Worm (Caenorhabditis elegans): ENCODE results near the gene emc-6.
A peak's percentile ranks its signal among the peaks of the same experiment; 100 is the strongest.

The emc-6 gene

ce11 chrIV:7709701-7710100 lies at the start of gene emc-6, which contains the start of the genes mrpl-1 and mrps-24:
emc-6 (minus strand) TSS chrIV:7709736.
mrpl-1 (minus strand) TSS chrIV:7709701.
mrps-24 (plus strand) TSS chrIV:7710045.
- TF ChIP-seq snpc-4 (tag; optimal IDR thresholded peaks at IDR 0.05) (peak; percentile 67), nhr-43 (tag; optimal IDR thresholded peaks at IDR 0.05; ENCODE audit: poor library complexity, severe bottlenecking) (no peak), ceh-9 (tag; optimal IDR thresholded peaks at IDR 0.05) (no peak), pqm-1 (tag; optimal IDR thresholded peaks at IDR 0.05) (peak; percentile 34), lin-15B (tag; optimal IDR thresholded peaks at IDR 0.05) (peak; percentile 88), hmg-11 (tag; optimal IDR thresholded peaks at IDR 0.05) (peak; percentile 57), pha-4 (tag; optimal IDR thresholded peaks at IDR 0.05) (peak; percentile 82), tbx-2 (tag; optimal IDR thresholded peaks at IDR 0.05) (peak; percentile 13), nfya-1 (tag; optimal IDR thresholded peaks at IDR 0.05; ENCODE audit: insufficient read depth) (peak; percentile 68), nhr-23 (tag; optimal IDR thresholded peaks at IDR 0.05) (peak; percentile 67), elt-2 (tag; optimal IDR thresholded peaks at IDR 0.05) (peak; percentile 35), nhr-11 (tag; optimal IDR thresholded peaks at IDR 0.05) (no peak)

DNA sequence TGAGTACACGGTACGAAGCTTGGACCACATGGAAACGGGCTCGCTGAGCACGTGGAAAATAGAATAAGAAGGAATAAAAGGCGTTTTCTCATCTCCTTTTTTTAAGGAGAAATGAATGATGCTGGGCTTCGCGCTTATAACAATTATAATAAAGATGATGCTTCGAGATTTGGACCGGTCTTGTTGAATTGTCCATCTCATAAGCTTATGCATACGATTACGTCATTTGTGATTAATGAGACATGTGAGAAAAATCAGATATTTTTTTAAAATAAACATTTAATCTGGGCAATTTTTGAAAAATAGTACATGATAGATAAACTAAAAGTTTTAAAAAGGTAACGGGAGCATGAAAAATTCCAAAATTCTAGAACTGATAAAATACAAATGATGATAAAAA lies 47.7 kb upstream of the emc-6 start, which contains the start of gene C46A5.4:
C46A5.4 (minus strand) TSS at position 101 of the 400 bp plus-strand sequence.
- TF ChIP-seq elt-3 (tag; optimal IDR thresholded peaks at IDR 0.05) (no peak), ZK546.5 (tag; optimal IDR thresholded peaks at IDR 0.05) (no peak), ztf-4 (tag; optimal IDR thresholded peaks at IDR 0.05) (no peak), pqm-1 (tag; optimal IDR thresholded peaks at IDR 0.05) (no peak), nfya-1 (tag; optimal IDR thresholded peaks at IDR 0.05; ENCODE audit: insufficient read depth) (no peak), tbx-2 (tag; optimal IDR thresholded peaks at IDR 0.05) (no peak), nhr-76 (tag; optimal IDR thresholded peaks at IDR 0.05) (no peak), ceh-28 (tag; optimal IDR thresholded peaks at IDR 0.05) (no peak), nhr-28 (tag; optimal IDR thresholded peaks at IDR 0.05) (no peak), zag-1 (tag; optimal IDR thresholded peaks at IDR 0.05) (no peak), unc-39 (tag; optimal IDR thresholded peaks at IDR 0.05) (no peak), sea-2 (GFP tag; optimal IDR thresholded peaks at IDR 0.05) (no peak), lin-39 (tag; optimal IDR thresholded peaks at IDR 0.05) (no peak), fkh-2 (tag; optimal IDR thresholded peaks at IDR 0.05) (no peak)

ce11 chrIV:7754114-7754513 lies 44.6 kb upstream of the emc-6 start:
- no peak for TF ChIP-seq skn-1 (tag; optimal IDR thresholded peaks at IDR 0.05)
- no peak for TF ChIP-seq mdl-1 (tag; optimal IDR thresholded peaks at IDR 0.05)
- TF ChIP-seq unc-39 (tag; optimal IDR thresholded peaks at IDR 0.05) = no peak
- TF ChIP-seq nhr-43 (tag; optimal IDR thresholded peaks at IDR 0.05; ENCODE audit: poor library complexity, severe bottlenecking) = no peak
- no peak for TF ChIP-seq ztf-11 (tag; optimal IDR thresholded peaks at IDR 0.05)

DNA sequence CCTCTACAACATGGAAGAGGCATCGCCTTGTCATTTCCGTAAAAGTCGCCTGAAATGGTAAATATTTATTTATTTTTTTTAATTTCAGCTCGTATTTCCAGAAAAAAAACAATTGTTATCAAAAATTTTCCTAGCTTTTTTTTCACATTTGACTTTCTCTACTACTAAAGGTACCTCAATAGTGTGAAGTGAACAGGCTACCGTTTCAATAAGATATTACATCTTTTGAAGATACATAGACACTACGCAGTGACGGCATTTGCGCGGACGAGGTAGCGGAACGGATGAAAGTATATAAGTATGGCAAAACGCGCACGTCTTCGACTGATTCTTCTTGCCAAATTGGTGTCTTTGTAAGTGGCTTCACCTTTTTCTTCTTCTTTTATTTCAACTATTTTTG lies 43.6 kb upstream of the emc-6 start, which contains the start of gene col-14:
col-14 (plus strand) TSS at position 301 of the 400 bp plus-strand sequence.
- TF ChIP-seq nhr-11 (tag; optimal IDR thresholded peaks at IDR 0.05) = no peak
- peak; percentile 16 for TF ChIP-seq nhr-25 (tag; optimal IDR thresholded peaks at IDR 0.05)

ce11 chrIV:7747838-7748237 lies 38.3 kb upstream of the emc-6 start, which contains the start of gene klo-1:
klo-1 (minus strand) TSS chrIV:7748225.
- peak; percentile 88 for TF ChIP-seq elt-2 (tag; optimal IDR thresholded peaks at IDR 0.05)
- TF ChIP-seq pqm-1 (tag; optimal IDR thresholded peaks at IDR 0.05) = peak; percentile 52
- no peak for TF ChIP-seq nhr-12 (tag; optimal IDR thresholded peaks at IDR 0.05)
- no peak for TF ChIP-seq jun-1 (tag; optimal IDR thresholded peaks at IDR 0.05)

DNA sequence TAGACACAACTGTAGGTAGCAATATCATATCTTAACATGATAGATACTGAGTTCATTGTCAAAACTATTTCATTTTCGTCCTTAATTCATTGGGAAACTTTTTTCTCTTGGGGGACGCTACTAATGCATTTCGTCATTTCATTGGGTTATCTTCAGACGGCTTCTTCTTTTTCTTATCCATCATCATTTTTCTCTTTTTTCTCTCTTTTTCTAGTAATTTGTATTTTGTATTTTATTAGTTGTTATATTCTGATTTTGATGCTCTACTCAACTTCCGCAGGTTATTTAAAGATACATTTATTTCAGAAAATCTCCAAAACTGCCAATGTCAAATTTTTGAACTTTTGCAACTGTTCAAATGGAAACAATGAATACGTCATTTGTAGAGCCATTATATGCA lies 34.0 kb upstream of the emc-6 start, which contains the start of gene npr-35:
npr-35 (plus strand) TSS at position 301 of the 400 bp plus-strand sequence.
- TF ChIP-seq nhr-43 (tag; optimal IDR thresholded peaks at IDR 0.05; ENCODE audit: poor library complexity, severe bottlenecking) = no peak
- TF ChIP-seq nfya-1 (tag; optimal IDR thresholded peaks at IDR 0.05; ENCODE audit: insufficient read depth) = no peak
- no peak for TF ChIP-seq mml-1 (tag; optimal IDR thresholded peaks at IDR 0.05)
- no peak for TF ChIP-seq ceh-16 (tag; optimal IDR thresholded peaks at IDR 0.05)
- TF ChIP-seq skn-1 (tag; optimal IDR thresholded peaks at IDR 0.05) = no peak
- no peak for TF ChIP-seq nhr-28 (tag; optimal IDR thresholded peaks at IDR 0.05)
- no peak for TF ChIP-seq lin-39 (tag; optimal IDR thresholded peaks at IDR 0.05)
- TF ChIP-seq nhr-76 (tag; optimal IDR thresholded peaks at IDR 0.05) = no peak
- TF ChIP-seq nhr-12 (tag; optimal IDR thresholded peaks at IDR 0.05) = no peak
- no peak for TF ChIP-seq zag-1 (tag; optimal IDR thresholded peaks at IDR 0.05)
- no peak for TF ChIP-seq ceh-82 (tag; optimal IDR thresholded peaks at IDR 0.05)
- no peak for TF ChIP-seq ceh-28 (tag; optimal IDR thresholded peaks at IDR 0.05)
- TF ChIP-seq mdl-1 (tag; optimal IDR thresholded peaks at IDR 0.05) = no peak
- TF ChIP-seq nhr-237 (tag; optimal IDR thresholded peaks at IDR 0.05) = no peak
